Worm (Caenorhabditis elegans) whole organism, L1 larva: Measurements from ENCODE around the gene ttr-37.

Source experiments
- ets-5 ChIP-seq: fragments of 200-800 bp; sonication (Bioruptor generic); IDR thresholded peaks from 2 replicates; pipeline ENCODE4 v1.3.6; 2022; ENCODE audit warnings: missing genetic modification characterization, missing compliant biosample characterization
- mdl-1 ChIP-seq, 2 experiments: fragments of 150-350 bp; optimal IDR thresholded peaks; 2 replicates each; lab custom pipeline; 2014 to 2017; ENCODE audit warnings: missing biosample characterization in 2 of 2, missing genetic modification characterization in 2 of 2, inconsistent platforms in 1 of 2
- nhr-12 ChIP-seq: sonication (generic microtip); optimal IDR thresholded peaks from 2 replicates; lab custom pipeline; 2017; ENCODE audit warnings: missing biosample characterization, missing genetic modification characterization

- no peak for TF ChIP-seq ets-5 (GFP tag; lab: Robert Waterston, UW)
- TF ChIP-seq mdl-1 (tag; optimal IDR thresholded peaks at IDR 0.05; lab: Kevin White, UChicago): no peak
- no peak for TF ChIP-seq nhr-12 (tag; lab: Kevin White, UChicago)
These were observed 21.3 kb upstream of the ttr-37 start, which contains the start of gene F56C3.3 for ce11 chrX:1358295-1358694.
